Fruit fly (Drosophila melanogaster) whole organism, embryonic: ENCODE measurements around the gene L2HGDH.

Experiments used
- Asciz ChIP-seq: fragments of 200-800 bp; sonication (Bioruptor generic); optimal IDR thresholded peaks from 2 replicates; lab custom pipeline; 2017; ENCODE audit warnings: missing biosample characterization, mild to moderate bottlenecking, missing genetic modification characterization, missing genetic modification reagents
- Bgb ChIP-seq: fragments of 200-800 bp; sonication (Bioruptor generic); IDR thresholded peaks from 2 replicates; pipeline ENCODE4 v1.3.6; 2022; ENCODE audit warnings: missing biosample characterization, missing genetic modification characterization; ENCODE audit not compliant: partially characterized antibody
- C15 ChIP-seq: fragments of 200-800 bp; sonication (Bioruptor generic); IDR thresholded peaks from 3 replicates; pipeline ENCODE4 v1.3.6; 2022; ENCODE audit warnings: missing biosample characterization, missing genetic modification characterization
- CG1024 ChIP-seq: fragments of 200-800 bp; sonication (Bioruptor generic); IDR thresholded peaks from 2 replicates; pipeline ENCODE4 v1.3.6; 2022; ENCODE audit warnings: missing biosample characterization, missing genetic modification characterization
- CG1233 ChIP-seq: fragments of 200-800 bp; sonication (Bioruptor generic); optimal IDR thresholded peaks from 4 replicates; lab custom pipeline; 2018; ENCODE audit warnings: missing biosample characterization, mild to moderate bottlenecking, missing genetic modification characterization
- CG18599 ChIP-seq: fragments of 200-800 bp; sonication (Bioruptor generic); optimal IDR thresholded peaks from 3 replicates; lab custom pipeline; 2017; ENCODE audit warnings: missing biosample characterization, missing genetic modification characterization, mild to moderate bottlenecking, moderate library complexity, missing genetic modification reagents
- CG2120 ChIP-seq: fragments of 200-800 bp; sonication (Bioruptor generic); optimal IDR thresholded peaks from 3 replicates; lab custom pipeline; 2016; ENCODE audit warnings: missing biosample characterization, missing genetic modification characterization
- CG2199 ChIP-seq: fragments of 200-800 bp; sonication (Bioruptor generic); IDR thresholded peaks from 3 replicates; pipeline ENCODE4 v1.3.6; 2022; ENCODE audit warnings: missing biosample characterization, missing genetic modification characterization
- CG2678 ChIP-seq: fragments of 200-800 bp; sonication (Bioruptor generic); optimal IDR thresholded peaks from 3 replicates; lab custom pipeline; 2019; ENCODE audit warnings: missing biosample characterization, mild to moderate bottlenecking, missing genetic modification characterization, moderate library complexity
- CG32772 ChIP-seq: fragments of 200-800 bp; sonication (Bioruptor generic); IDR thresholded peaks from 2 replicates; pipeline ENCODE4 v1.3.6; 2022; ENCODE audit warnings: missing biosample characterization, missing genetic modification characterization
- CG33213 ChIP-seq: fragments of 200-800 bp; sonication (Bioruptor generic); optimal IDR thresholded peaks from 3 replicates; lab custom pipeline; 2016; ENCODE audit warnings: missing biosample characterization, missing genetic modification characterization
- CG33557 ChIP-seq: fragments of 200-800 bp; sonication (Bioruptor generic); optimal IDR thresholded peaks from 2 replicates; lab custom pipeline; 2019; ENCODE audit warnings: missing biosample characterization, mild to moderate bottlenecking, missing genetic modification characterization, moderate library complexity
- CG34376 ChIP-seq: fragments of 200-800 bp; sonication (Bioruptor generic); optimal IDR thresholded peaks from 2 replicates; lab custom pipeline; 2018; ENCODE audit warnings: missing biosample characterization, mild to moderate bottlenecking, missing genetic modification characterization
- CG3838 ChIP-seq: fragments of 200-800 bp; sonication (Bioruptor generic); optimal IDR thresholded peaks from 3 replicates; lab custom pipeline; 2016; ENCODE audit warnings: missing biosample characterization, missing genetic modification characterization
- CG4360 ChIP-seq: fragments of 200-800 bp; sonication (Bioruptor generic); IDR thresholded peaks from 2 replicates; pipeline ENCODE4 v1.3.6; 2022; ENCODE audit warnings: missing biosample characterization, missing genetic modification characterization
- CG8290 ChIP-seq, 3 experiments: fragments of 200-800 bp; sonication (Bioruptor generic); optimal IDR thresholded peaks; 2 replicates each; lab custom pipeline; 2016 to 2019; ENCODE audit warnings: missing biosample characterization in 3 of 3, missing genetic modification characterization in 3 of 3, mild to moderate bottlenecking in 2 of 3, moderate library complexity in 1 of 3
- CoRest ChIP-seq: fragments of 200-800 bp; sonication (Bioruptor generic); optimal IDR thresholded peaks from 3 replicates; lab custom pipeline; 2018; ENCODE audit warnings: missing biosample characterization, mild to moderate bottlenecking, missing genetic modification characterization, moderate library complexity
- Deaf1 ChIP-seq: fragments of 200-800 bp; optimal IDR thresholded peaks from 3 replicates; lab custom pipeline; 2019; ENCODE audit warnings: missing biosample characterization, mild to moderate bottlenecking, missing genetic modification characterization, moderate library complexity
- Ets65A ChIP-seq: fragments of 200-800 bp; sonication (Bioruptor generic); peaks from one replicate; lab custom pipeline; 2016; ENCODE audit warnings: missing biosample characterization, missing genetic modification characterization
- HmgD ChIP-seq: fragments of 200-800 bp; sonication (Bioruptor generic); optimal IDR thresholded peaks from 3 replicates; lab custom pipeline; 2016; ENCODE audit warnings: missing biosample characterization, missing genetic modification characterization
- Hmr ChIP-seq: fragments of 200-800 bp; sonication (Bioruptor generic); optimal IDR thresholded peaks from 3 replicates; lab custom pipeline; 2017; ENCODE audit warnings: mild to moderate bottlenecking, missing biosample characterization, missing genetic modification reagents, missing genetic modification characterization
- Hr51 ChIP-seq, 2 experiments: fragments of 200-800 bp; sonication (Bioruptor generic); optimal IDR thresholded peaks; 2 replicates in 1 of 2; 3 replicates in 1 of 2; lab custom pipeline; 2016 to 2018; ENCODE audit warnings: missing biosample characterization in 2 of 2, missing genetic modification characterization in 2 of 2, mild to moderate bottlenecking in 1 of 2, moderate library complexity in 1 of 2
- Kr ChIP-seq: fragments of 200-800 bp; sonication (Bioruptor generic); optimal IDR thresholded peaks from 2 replicates; lab custom pipeline; 2017; ENCODE audit warnings: missing biosample characterization, mild to moderate bottlenecking, missing genetic modification characterization
- Med ChIP-seq: fragments of 200-800 bp; sonication (Bioruptor generic); peaks from one replicate; lab custom pipeline; 2016; ENCODE audit warnings: missing biosample characterization, missing genetic modification characterization, mild to moderate bottlenecking, inconsistent platforms, moderate library complexity
- Mrtf ChIP-seq: fragments of 200-800 bp; sonication (Bioruptor generic); IDR thresholded peaks from 3 replicates; pipeline ENCODE4 v1.3.6; 2022; ENCODE audit warnings: missing biosample characterization, missing genetic modification characterization
- NK7.1 ChIP-seq: fragments of 200-800 bp; sonication (Bioruptor generic); optimal IDR thresholded peaks from 3 replicates; lab custom pipeline; 2016; ENCODE audit warnings: missing biosample characterization, missing genetic modification characterization
- Pdp1 ChIP-seq, 2 experiments: fragments of 200-800 bp; sonication (Bioruptor generic); optimal IDR thresholded peaks; 3 replicates each; lab custom pipeline; 2016; ENCODE audit warnings: missing biosample characterization in 2 of 2, missing genetic modification characterization in 2 of 2, mild to moderate bottlenecking in 1 of 2, moderate library complexity in 1 of 2
- Poxn ChIP-seq: fragments of 200-800 bp; sonication (Bioruptor generic); IDR thresholded peaks from 2 replicates; pipeline ENCODE4 v1.3.6; 2022; ENCODE audit warnings: missing biosample characterization, missing genetic modification characterization
- al ChIP-seq: fragments of 200-800 bp; sonication (Bioruptor generic); IDR thresholded peaks from 2 replicates; pipeline ENCODE4 v1.3.6; 2022; ENCODE audit warnings: missing biosample characterization, missing genetic modification characterization
- ash1 ChIP-seq: fragments of 200-800 bp; sonication (Bioruptor generic); optimal IDR thresholded peaks from 2 replicates; lab custom pipeline; 2018; ENCODE audit warnings: missing biosample characterization, mild to moderate bottlenecking, missing genetic modification characterization
- chif ChIP-seq, 2 experiments: fragments of 200-800 bp; sonication (Bioruptor generic); optimal IDR thresholded peaks; 3 replicates each; lab custom pipeline; 2016; ENCODE audit warnings: missing biosample characterization in 2 of 2, missing genetic modification characterization in 2 of 2
- eve ChIP-seq, 2 experiments: fragments of >200 bp; optimal IDR thresholded peaks; 2 replicates each; lab custom pipeline; 2017; ENCODE audit warnings: missing biosample characterization in 2 of 2, missing genetic modification characterization in 2 of 2
- exex ChIP-seq: fragments of 200-800 bp; sonication (Bioruptor generic); optimal IDR thresholded peaks from 4 replicates; lab custom pipeline; 2018; ENCODE audit warnings: missing biosample characterization, mild to moderate bottlenecking, missing genetic modification characterization, moderate library complexity
- fd3F ChIP-seq: fragments of 200-800 bp; sonication (Bioruptor generic); optimal IDR thresholded peaks from 2 replicates; lab custom pipeline; 2018; ENCODE audit warnings: missing biosample characterization, mild to moderate bottlenecking, missing genetic modification characterization, moderate library complexity
- grau ChIP-seq: fragments of 200-800 bp; optimal IDR thresholded peaks from 3 replicates; lab custom pipeline; 2019; ENCODE audit warnings: missing biosample characterization, mild to moderate bottlenecking, missing genetic modification characterization, moderate library complexity
- grn ChIP-seq: fragments of 200-800 bp; sonication (Bioruptor generic); optimal IDR thresholded peaks from 3 replicates; lab custom pipeline; 2017; ENCODE audit warnings: missing biosample characterization, missing genetic modification characterization
- hkb ChIP-seq, 2 experiments: fragments of 200-800 bp in 1 of 2; fragments of >200 bp in 1 of 2; sonication (Bioruptor generic) in 1 of 2; IDR thresholded peaks in 1 of 2; optimal IDR thresholded peaks in 1 of 2; 2 replicates each; pipeline versions ENCODE4 v1.3.6 to Lab custom; 2017 to 2022; ENCODE audit warnings: missing biosample characterization in 1 of 2, missing genetic modification characterization in 1 of 2
- ken ChIP-seq: fragments of 200-800 bp; sonication (Bioruptor generic); IDR thresholded peaks from 3 replicates; pipeline ENCODE4 v1.3.6; 2022; ENCODE audit warnings: missing biosample characterization, missing genetic modification characterization
- mirr ChIP-seq: fragments of 200-800 bp; sonication (Bioruptor generic); optimal IDR thresholded peaks from 3 replicates; lab custom pipeline; 2018; ENCODE audit warnings: missing biosample characterization, mild to moderate bottlenecking, missing genetic modification characterization
- psq ChIP-seq: fragments of 200-800 bp; sonication (Bioruptor generic); optimal IDR thresholded peaks from 2 replicates; lab custom pipeline; 2017; ENCODE audit warnings: missing biosample characterization, missing genetic modification characterization
- row ChIP-seq: fragments of 200-800 bp; sonication (Bioruptor generic); IDR thresholded peaks from 3 replicates; pipeline ENCODE4 v1.3.6; 2022; ENCODE audit warnings: missing biosample characterization, missing genetic modification characterization
- salm ChIP-seq: fragments of 200-800 bp; sonication (Bioruptor generic); optimal IDR thresholded peaks from 2 replicates; lab custom pipeline; 2018; ENCODE audit warnings: missing biosample characterization, mild to moderate bottlenecking, missing genetic modification characterization
- sd ChIP-seq: fragments of 200-800 bp; sonication (Bioruptor generic); optimal IDR thresholded peaks from 3 replicates; lab custom pipeline; 2018; ENCODE audit warnings: missing biosample characterization, mild to moderate bottlenecking, missing genetic modification characterization, moderate library complexity
- sens ChIP-seq: fragments of 200-800 bp; sonication (Bioruptor generic); peaks from one replicate; lab custom pipeline; 2016; ENCODE audit warnings: missing biosample characterization, missing genetic modification characterization
- sna ChIP-seq: fragments of 200-800 bp; sonication (Bioruptor generic); IDR thresholded peaks from 2 replicates; pipeline ENCODE4 v1.3.6; 2022; ENCODE audit warnings: missing biosample characterization, missing genetic modification characterization; ENCODE audit not compliant: partially characterized antibody
- sug ChIP-seq: fragments of 200-800 bp; optimal IDR thresholded peaks from 2 replicates; lab custom pipeline; 2019; ENCODE audit warnings: missing biosample characterization, mild to moderate bottlenecking, missing genetic modification characterization, moderate library complexity
- tna ChIP-seq: fragments of 200-800 bp; sonication (Bioruptor generic); IDR thresholded peaks from 2 replicates; pipeline ENCODE4 v1.3.6; 2022; ENCODE audit warnings: missing biosample characterization, missing genetic modification characterization; ENCODE audit not compliant: partially characterized antibody

L2HGDH gene

DNA sequence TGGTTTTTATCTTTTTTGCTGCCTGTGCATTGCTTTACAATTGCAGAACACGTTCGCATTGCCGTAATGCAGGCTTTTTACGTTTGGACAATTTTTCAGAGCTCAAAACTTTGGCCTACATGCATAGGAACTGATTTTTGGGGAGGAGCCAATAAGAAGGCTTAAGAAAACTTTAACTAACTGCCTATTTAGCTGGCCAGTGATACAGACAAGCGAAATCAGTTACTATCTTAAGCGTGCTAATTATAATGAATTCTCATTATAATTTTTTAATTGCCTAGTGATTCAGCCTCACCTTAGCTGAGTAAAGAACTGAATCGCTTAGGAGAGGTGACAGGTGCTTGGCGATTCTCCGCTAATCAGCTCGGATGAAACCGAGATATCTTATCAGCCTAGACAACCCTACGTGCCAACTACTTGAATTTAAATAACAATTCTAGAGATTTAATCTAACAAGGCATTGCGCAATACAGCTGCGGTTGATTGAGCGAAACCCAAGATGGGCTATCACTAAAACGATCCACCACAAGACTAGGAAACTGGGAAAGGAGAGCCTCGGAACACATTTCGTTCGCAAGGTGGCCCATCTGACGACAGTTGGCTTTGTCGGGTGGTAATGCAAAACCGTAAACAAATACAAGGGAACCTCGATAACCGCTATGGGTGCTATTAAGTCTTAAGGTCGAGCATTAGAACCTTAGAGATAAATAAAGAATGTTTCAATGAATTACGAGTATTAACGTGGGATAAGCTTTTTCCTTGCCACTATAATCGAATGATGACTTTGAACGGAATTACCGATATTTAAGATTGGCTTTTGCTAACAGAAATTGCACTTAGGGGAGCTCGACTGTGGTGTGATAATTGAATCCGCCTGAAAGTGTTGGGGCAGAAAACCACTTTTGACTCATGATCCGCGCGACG lies 11.2 kb upstream of the L2HGDH start:
- TF ChIP-seq Asciz (GFP tag; lab: Kevin White, UChicago): no peak
- no peak for TF ChIP-seq eve (GFP tag; optimal IDR thresholded peaks at IDR 0.05; lab: Kevin White, UChicago)
- TF ChIP-seq CG4360: no peak
- peak; percentile 38 for TF ChIP-seq Hmr (GFP tag; lab: Kevin White, UChicago)
- TF ChIP-seq grn (GFP tag; lab: Kevin White, UChicago): peak; percentile 87
- peak; percentile 26 for TF ChIP-seq Med (GFP tag; lab: Kevin White, UChicago)
- peak; percentile 49; the same call in 1 of the 3 replicates for TF ChIP-seq CG2199 (GFP tag; lab: Robert Waterston, UW)
- TF ChIP-seq Deaf1 (tag; lab: Kevin White, UChicago): no peak
- TF ChIP-seq Hr51 (GFP tag; optimal IDR thresholded peaks at IDR 0.05; lab: Kevin White, UChicago): no peak
- TF ChIP-seq al (GFP tag; lab: Robert Waterston, UW): no peak
- 0 out of 3 replicates have a peak, but pooled peaks have one; percentile 24 for TF ChIP-seq ken (GFP tag; lab: Robert Waterston, UW)
- TF ChIP-seq CG2120 (GFP tag; lab: Kevin White, UChicago): peak; percentile 36
- no peak for TF ChIP-seq salm (tag; lab: Kevin White, UChicago)
- TF ChIP-seq Kr (GFP tag; lab: Kevin White, UChicago): no peak
- TF ChIP-seq HmgD (GFP tag; lab: Kevin White, UChicago): no peak
- peak; percentile 28 for TF ChIP-seq CG18599
- TF ChIP-seq CG2678 (tag; lab: Kevin White, UChicago): peak; percentile 16
- TF ChIP-seq chif (GFP tag; optimal IDR thresholded peaks at IDR 0.05; lab: Kevin White, UChicago): no peak
- TF ChIP-seq row (GFP tag; lab: Robert Waterston, UW): 0 out of 3 replicates have a peak, but pooled peaks have one; percentile 14
- peak in 1 of 2 experiments; percentile 97 for TF ChIP-seq Pdp1 (GFP tag; optimal IDR thresholded peaks at IDR 0.05; lab: Kevin White, UChicago)
- no peak for TF ChIP-seq hkb (optimal IDR thresholded peaks at IDR 0.05; lab: Kevin White, UChicago)
- TF ChIP-seq hkb (GFP tag; IDR thresholded peaks at IDR 0.05; lab: Robert Waterston, UW): 0 out of 2 replicates have a peak, but pooled peaks have one; percentile 13
- peak; percentile 62 for TF ChIP-seq sug (tag; lab: Kevin White, UChicago)
- TF ChIP-seq CG34376 (GFP tag; lab: Kevin White, UChicago): peak; percentile 39
- no peak for TF ChIP-seq Bgb (GFP tag; lab: Robert Waterston, UW)
- TF ChIP-seq fd3F: no peak
- TF ChIP-seq CG8290 (GFP tag; optimal IDR thresholded peaks at IDR 0.05; lab: Kevin White, UChicago): no peak
- TF ChIP-seq CG8290 (tag; optimal IDR thresholded peaks at IDR 0.05; lab: Kevin White, UChicago): no peak
- no peak for TF ChIP-seq CG32772 (GFP tag; lab: Robert Waterston, UW)
- TF ChIP-seq Mrtf (GFP tag; lab: Robert Waterston, UW): 0 out of 3 replicates have a peak, but pooled peaks have one; percentile 15
- TF ChIP-seq psq: no peak
- no peak for TF ChIP-seq C15 (GFP tag; lab: Robert Waterston, UW)
- peak; percentile 42 for TF ChIP-seq sd (tag; lab: Kevin White, UChicago)
- TF ChIP-seq grau (tag; lab: Kevin White, UChicago): peak; percentile 71
- TF ChIP-seq exex: peak; percentile 90
- peak; percentile 90 for TF ChIP-seq mirr (GFP tag; lab: Kevin White, UChicago)
- TF ChIP-seq Ets65A: peak; percentile 8

DNA sequence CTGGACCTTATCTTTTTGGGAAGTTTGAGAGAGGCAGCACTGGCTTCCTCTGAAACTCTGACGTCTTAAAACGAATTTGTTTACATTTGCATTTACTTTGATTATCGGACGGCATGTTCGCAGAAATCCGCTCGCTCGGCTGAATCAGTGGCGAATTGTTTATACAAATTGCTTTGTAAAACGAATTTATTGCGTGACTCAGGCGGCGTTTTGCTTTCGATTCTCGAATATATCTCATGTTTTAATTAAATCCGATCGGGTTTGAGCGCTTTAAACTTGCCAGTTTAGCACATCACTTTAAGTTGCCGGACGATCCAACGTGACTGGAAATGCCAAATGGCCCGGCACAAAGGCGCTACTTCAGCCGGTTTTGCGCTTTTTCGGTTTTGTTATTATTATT lies 9.9 kb upstream of the L2HGDH start:
- no peak for TF ChIP-seq row (GFP tag; lab: Robert Waterston, UW)
- TF ChIP-seq sna (GFP tag; lab: Robert Waterston, UW): no peak
- no peak for TF ChIP-seq CG1233 (GFP tag; lab: Kevin White, UChicago)
- TF ChIP-seq tna (GFP tag; lab: Robert Waterston, UW): no peak
- TF ChIP-seq ash1 (GFP tag; lab: Kevin White, UChicago): no peak
- TF ChIP-seq C15 (GFP tag; lab: Robert Waterston, UW): no peak
- TF ChIP-seq NK7.1 (GFP tag; lab: Kevin White, UChicago): no peak
- TF ChIP-seq Ets65A: peak; percentile 20
- TF ChIP-seq CoRest (tag; lab: Kevin White, UChicago): no peak
- no peak for TF ChIP-seq CG1024 (GFP tag; lab: Robert Waterston, UW)
- no peak for TF ChIP-seq CG3838
- TF ChIP-seq sens (GFP tag; lab: Kevin White, UChicago): peak; percentile 65
- TF ChIP-seq Poxn (GFP tag; lab: Robert Waterston, UW): no peak
- TF ChIP-seq CG2678 (tag; lab: Kevin White, UChicago): no peak
- no peak for TF ChIP-seq CG33557
- no peak for TF ChIP-seq CG33213 (GFP tag; lab: Kevin White, UChicago)
